Worm (Caenorhabditis elegans): Measurements from ENCODE around the gene Y105C5B.1418.
A peak's percentile ranks its signal among the peaks of the same experiment; 100 is the strongest.

ce11 chrIV:16028475-16028874 lies 38.8 kb downstream of the Y105C5B.1418 start:
- TF ChIP-seq snpc-4 (GFP tag; optimal IDR thresholded peaks at IDR 0.05) (no peak), snpc-4 (tag; optimal IDR thresholded peaks at IDR 0.05) (peak; percentile 14 to 74 (median 62)), tbp1 (GFP tag; optimal IDR thresholded peaks at IDR 0.05) (no peak), efl-1 (GFP tag; optimal IDR thresholded peaks at IDR 0.05) (no peak), cebp-1 (GFP tag; IDR thresholded peaks at IDR 0.05) (no peak), cebp-1 (tag; optimal IDR thresholded peaks at IDR 0.05) (no peak), aptf-2 (GFP tag; conservative IDR thresholded peaks at IDR 0.05) (no peak), nhr-90 (tag; optimal IDR thresholded peaks at IDR 0.05) (no peak), dpff-1 (tag; optimal IDR thresholded peaks at IDR 0.05) (no peak), K12H6.12 (tag; optimal IDR thresholded peaks at IDR 0.05) (no peak)
